Fruit fly (Drosophila melanogaster): Measurements from ENCODE around the gene indra.

The indra gene

dm6 chr3L:1329724-1330123 lies 12.5 kb downstream of the indra start, which contains the start of gene ND-ACP:
TSS of gene ND-ACP (plus strand) at chr3L:1329949.
- TF ChIP-seq vri (GFP tag; optimal IDR thresholded peaks at IDR 0.05) (peak; percentile 66), fkh (GFP tag; optimal IDR thresholded peaks at IDR 0.05) (no peak), CG15336 (GFP tag; IDR thresholded peaks at IDR 0.05) (no peak), topi (GFP tag; optimal IDR thresholded peaks at IDR 0.05) (no peak), achi (GFP tag; optimal IDR thresholded peaks at IDR 0.05) (peak; percentile 83), Gug (GFP tag; IDR thresholded peaks at IDR 0.05) (no peak)

dm6 chr3L:1325626-1325937 lies 16.6 kb downstream of the indra start:
- TF ChIP-seq vri (GFP tag; optimal IDR thresholded peaks at IDR 0.05) (peak; percentile 58), CG10669 (GFP tag; optimal IDR thresholded peaks at IDR 0.05) (no peak)

- TF ChIP-seq CG7368 (GFP tag; optimal IDR thresholded peaks at IDR 0.05) (no peak), vri (GFP tag; optimal IDR thresholded peaks at IDR 0.05) (peak; percentile 97), CG10631 (GFP tag; optimal IDR thresholded peaks at IDR 0.05) (no peak)
Measured at dm6 chr3L:1324818-1325625, 17.2 kb downstream of the indra start.

dm6 chr3L:1323136-1323535 lies 19.1 kb downstream of the indra start:
- no peak for TF ChIP-seq CG4318 (GFP tag; optimal IDR thresholded peaks at IDR 0.05)
- no peak for TF ChIP-seq CG6854 (GFP tag; optimal IDR thresholded peaks at IDR 0.05)
- TF ChIP-seq cyc (GFP tag; optimal IDR thresholded peaks at IDR 0.05) = no peak
- no peak for TF ChIP-seq CG6808 (GFP tag; optimal IDR thresholded peaks at IDR 0.05)
- peak; percentile 37 for TF ChIP-seq CG31627 (GFP tag; optimal IDR thresholded peaks at IDR 0.05)
- peak; percentile 44 for TF ChIP-seq Eip78C (GFP tag)
- TF ChIP-seq achi (GFP tag; optimal IDR thresholded peaks at IDR 0.05) = no peak
- peak; percentile 35; the same call in 1 of the 3 replicates for TF ChIP-seq CG8119 (GFP tag; IDR thresholded peaks at IDR 0.05)
- TF ChIP-seq Hr39 (GFP tag; optimal IDR thresholded peaks at IDR 0.05) = peak; percentile 41
- no peak for TF ChIP-seq Smox (GFP tag; optimal IDR thresholded peaks at IDR 0.05)
- TF ChIP-seq Sox14 (GFP tag; optimal IDR thresholded peaks at IDR 0.05) = peak; percentile 31
- TF ChIP-seq CG15336 (GFP tag; IDR thresholded peaks at IDR 0.05) = peak; percentile 60
- peak; percentile 34 for TF ChIP-seq esn (GFP tag; optimal IDR thresholded peaks at IDR 0.05)
- no peak for TF ChIP-seq CG8632 (GFP tag; optimal IDR thresholded peaks at IDR 0.05)
- TF ChIP-seq CG3919 (GFP tag; optimal IDR thresholded peaks at IDR 0.05) = no peak
- no peak for TF ChIP-seq CG6276 (GFP tag; optimal IDR thresholded peaks at IDR 0.05)
- no peak for TF ChIP-seq CG11762 (GFP tag; optimal IDR thresholded peaks at IDR 0.05; ENCODE audit: insufficient read depth)
- no peak for TF ChIP-seq Ets96B (tag; optimal IDR thresholded peaks at IDR 0.05)
- TF ChIP-seq CG7368 (GFP tag; optimal IDR thresholded peaks at IDR 0.05) = no peak
- no peak for TF ChIP-seq pdm3 (GFP tag; optimal IDR thresholded peaks at IDR 0.05)
- no peak for TF ChIP-seq eg (GFP tag; IDR thresholded peaks at IDR 0.05)
- TF ChIP-seq lz (GFP tag; optimal IDR thresholded peaks at IDR 0.05) = no peak
- peak; percentile 38 for TF ChIP-seq vri (GFP tag; optimal IDR thresholded peaks at IDR 0.05)
- TF ChIP-seq Hr38 (GFP tag; optimal IDR thresholded peaks at IDR 0.05) = no peak
- TF ChIP-seq Sox15 (GFP tag; optimal IDR thresholded peaks at IDR 0.05) = no peak
- TF ChIP-seq ss (GFP tag; optimal IDR thresholded peaks at IDR 0.05) = no peak
- no peak for TF ChIP-seq CG1621 (tag; optimal IDR thresholded peaks at IDR 0.05)
- TF ChIP-seq acj6 (GFP tag; optimal IDR thresholded peaks at IDR 0.05) = no peak
- TF ChIP-seq CG11902 (GFP tag; optimal IDR thresholded peaks at IDR 0.05) = no peak

- TF ChIP-seq topi (GFP tag; optimal IDR thresholded peaks at IDR 0.05) = no peak
- no peak for TF ChIP-seq achi (GFP tag; optimal IDR thresholded peaks at IDR 0.05)
- TF ChIP-seq Hr38 (GFP tag; optimal IDR thresholded peaks at IDR 0.05) = no peak
- no peak for TF ChIP-seq net (GFP tag; optimal IDR thresholded peaks at IDR 0.05)
- TF ChIP-seq CG11762 (GFP tag; optimal IDR thresholded peaks at IDR 0.05; ENCODE audit: insufficient read depth) = no peak
- no peak for TF ChIP-seq Sox102F (GFP tag; optimal IDR thresholded peaks at IDR 0.05)
- no peak for TF ChIP-seq Hr39 (GFP tag; optimal IDR thresholded peaks at IDR 0.05)
Measured at dm6 chr3L:1322706-1323105, 19.5 kb downstream of the indra start, which contains the start of gene CG9184. TSS of gene CG9184 (minus strand) at chr3L:1322806.

Measured in whole organism, prepupa.